Fruit fly (Drosophila melanogaster): Measurements from ENCODE around the gene Lsp1beta.
A peak's percentile ranks its signal among the peaks of the same experiment; 100 is the strongest.

Lsp1beta gene

DNA sequence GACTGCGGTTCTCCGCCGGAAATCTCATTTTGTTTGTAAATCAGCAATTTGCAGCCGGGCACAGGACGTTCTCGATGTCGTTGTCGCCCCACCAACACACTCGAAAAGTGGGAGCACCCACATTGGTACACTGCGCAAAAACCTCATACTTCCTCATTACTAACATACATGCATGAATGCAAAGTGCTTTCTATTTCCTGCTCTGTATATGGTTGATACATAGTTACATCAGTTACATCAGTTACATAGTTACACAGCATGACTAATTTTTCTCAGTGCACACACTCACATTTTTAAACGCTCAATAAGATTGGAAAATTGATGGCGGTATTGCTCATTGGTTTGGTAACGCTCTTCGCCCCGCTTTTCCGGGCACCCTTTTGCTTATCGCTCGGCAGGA lies 1.2 kb upstream of the Lsp1beta start (continued):
- TF ChIP-seq CG12659 (GFP tag; optimal IDR thresholded peaks at IDR 0.05), result peak; percentile 19
- no peak for TF ChIP-seq Hmx (GFP tag; optimal IDR thresholded peaks at IDR 0.05)
- peak; percentile 19 for TF ChIP-seq bab2 (GFP tag; optimal IDR thresholded peaks at IDR 0.05)
- no peak for TF ChIP-seq Sox102F (GFP tag; optimal IDR thresholded peaks at IDR 0.05)
- peak; percentile 21 for TF ChIP-seq CG2712 (tag; optimal IDR thresholded peaks at IDR 0.05)
- peak in 1 of 2 experiments; percentile 8 for TF ChIP-seq dpn (GFP tag; optimal IDR thresholded peaks at IDR 0.05)
- TF ChIP-seq Dll (GFP tag; IDR thresholded peaks at IDR 0.05; ENCODE audit: partially characterized antibody), result no peak
- TF ChIP-seq B-H2 (GFP tag; optimal IDR thresholded peaks at IDR 0.05), result no peak
- TF ChIP-seq CG12219 (GFP tag; optimal IDR thresholded peaks at IDR 0.05), result no peak
- peak; percentile 15 for TF ChIP-seq Hmr (GFP tag; optimal IDR thresholded peaks at IDR 0.05)
- peak; percentile 11 for TF ChIP-seq phol (tag; optimal IDR thresholded peaks at IDR 0.05)
- TF ChIP-seq CG14014 (GFP tag; IDR thresholded peaks at IDR 0.05), result peak; percentile 42; the same call in 1 of the 2 replicates
- TF ChIP-seq Nf-YA (GFP tag; IDR thresholded peaks at IDR 0.05), result no peak
- peak; percentile 36 for TF ChIP-seq ATbp (GFP tag; optimal IDR thresholded peaks at IDR 0.05)
- peak; percentile 44 for TF ChIP-seq CG1603 (tag; optimal IDR thresholded peaks at IDR 0.05)
- TF ChIP-seq trem (tag; optimal IDR thresholded peaks at IDR 0.05), result no peak
- TF ChIP-seq grn (GFP tag; optimal IDR thresholded peaks at IDR 0.05), result no peak
- TF ChIP-seq crc (GFP tag; optimal IDR thresholded peaks at IDR 0.05), result no peak
- TF ChIP-seq MTF-1 (GFP tag; optimal IDR thresholded peaks at IDR 0.05; ENCODE audit: borderline replicate concordance), result no peak
- no peak for TF ChIP-seq tup (GFP tag; optimal IDR thresholded peaks at IDR 0.05)
- TF ChIP-seq BEAF-32 (GFP tag; optimal IDR thresholded peaks at IDR 0.05), result no peak
- TF ChIP-seq CG10431 (GFP tag; optimal IDR thresholded peaks at IDR 0.05), result no peak
- no peak for TF ChIP-seq Neu2 (GFP tag; optimal IDR thresholded peaks at IDR 0.05; ENCODE audit: borderline replicate concordance)
- no peak for TF ChIP-seq Atf-2 (GFP tag; optimal IDR thresholded peaks at IDR 0.05)
- TF ChIP-seq stc (GFP tag; IDR thresholded peaks at IDR 0.05), result 0 out of 2 replicates have a peak, but pooled peaks have one; percentile 10
- TF ChIP-seq sim (GFP tag; IDR thresholded peaks at IDR 0.05), result no peak
- TF ChIP-seq unpg (GFP tag; optimal IDR thresholded peaks at IDR 0.05), result peak; percentile 12
- TF ChIP-seq CG3847 (GFP tag; IDR thresholded peaks at IDR 0.05), result no peak
- no peak for TF ChIP-seq CG32532 (GFP tag; IDR thresholded peaks at IDR 0.05)
- TF ChIP-seq NfI (GFP tag; optimal IDR thresholded peaks at IDR 0.05), result peak; percentile 1
- TF ChIP-seq chn (GFP tag; optimal IDR thresholded peaks at IDR 0.05), result no peak
- no peak for TF ChIP-seq Fer1 (GFP tag; optimal IDR thresholded peaks at IDR 0.05)
- TF ChIP-seq CG42726 (GFP tag; IDR thresholded peaks at IDR 0.05; ENCODE audit: partially characterized antibody), result no peak
- TF ChIP-seq Meics (GFP tag; optimal IDR thresholded peaks at IDR 0.05), result peak; percentile 32
- TF ChIP-seq gsb-n (tag; optimal IDR thresholded peaks at IDR 0.05), result no peak
- no peak for TF ChIP-seq CG8290 (GFP tag; optimal IDR thresholded peaks at IDR 0.05)
- peak in 1 of 2 experiments; percentile 68 for TF ChIP-seq CG8290 (tag; optimal IDR thresholded peaks at IDR 0.05)
- no peak for TF ChIP-seq CG1602 (GFP tag; optimal IDR thresholded peaks at IDR 0.05)
- TF ChIP-seq ranshi (GFP tag; IDR thresholded peaks at IDR 0.05), result peak; percentile 32; the same call in 1 of the 2 replicates
- TF ChIP-seq sens (GFP tag), result peak; percentile 62
- no peak for TF ChIP-seq ssp (GFP tag; IDR thresholded peaks at IDR 0.05)
- TF ChIP-seq CG6813 (GFP tag; optimal IDR thresholded peaks at IDR 0.05), result peak; percentile 26
- TF ChIP-seq CG11085 (GFP tag; IDR thresholded peaks at IDR 0.05), result peak; percentile 13; the same call in 1 of the 2 replicates
- peak; percentile 13 for TF ChIP-seq Oli (tag; optimal IDR thresholded peaks at IDR 0.05)
- TF ChIP-seq YL-1 (GFP tag; optimal IDR thresholded peaks at IDR 0.05), result no peak
- no peak for TF ChIP-seq cas (GFP tag; IDR thresholded peaks at IDR 0.05)
- TF ChIP-seq pan (optimal IDR thresholded peaks at IDR 0.05), result no peak
- TF ChIP-seq pan (GFP tag; optimal IDR thresholded peaks at IDR 0.05 in 1 of 2, IDR thresholded peaks at IDR 0.05 in 1 of 2), result peak in 1 of 2 experiments; percentile 65
- TF ChIP-seq Ets97D (GFP tag; optimal IDR thresholded peaks at IDR 0.05), result no peak
- peak; percentile 13 for TF ChIP-seq tin (GFP tag; optimal IDR thresholded peaks at IDR 0.05)
- no peak for TF ChIP-seq en (GFP tag; optimal IDR thresholded peaks at IDR 0.05)

Data from whole organism, embryonic.